Worm (Caenorhabditis elegans) whole organism, L4/young adult: ENCODE results near the gene F29B9.1.

Experiments
- W03F9.2 ChIP-seq: fragments of 150-350 bp; optimal IDR thresholded peaks from 2 replicates; lab custom pipeline; 2014; ENCODE audit warnings: missing biosample characterization, missing genetic modification characterization
- dao-5 ChIP-seq: sonication (generic microtip); optimal IDR thresholded peaks from 2 replicates; lab custom pipeline; 2016; ENCODE audit warnings: missing genotype, missing genetic modification characterization, moderate library complexity, missing compliant biosample characterization
- him-1 ChIP-seq: sonication (generic microtip); optimal IDR thresholded peaks from 2 replicates; lab custom pipeline; 2016; ENCODE audit warnings: missing genotype, missing genetic modification reagents, missing genetic modification characterization, missing compliant biosample characterization

ce11 chrIV:4669242-4669641 is 4.1 kb downstream of the F29B9.1 start, which contains the start of gene F29B9.12:
- TF ChIP-seq him-1 (tag; lab: Kevin White, UChicago) = no peak
- no peak for TF ChIP-seq dao-5
- no peak for TF ChIP-seq W03F9.2 (tag; lab: Kevin White, UChicago)
